Fruit fly (Drosophila melanogaster) whole organism, adult: Measurements from ENCODE around the gene Ptpmeg2.
A peak's percentile ranks its signal among the peaks of the same experiment; 100 is the strongest.

ENCODE experiments used
- CG11617 ChIP-seq: fragments of 200-800 bp; sonication (Bioruptor generic); optimal IDR thresholded peaks from 2 replicates; lab custom pipeline; 2017; ENCODE audit warnings: mild to moderate bottlenecking, missing biosample characterization, missing genetic modification reagents, missing genetic modification characterization
- CG12768 ChIP-seq: fragments of 200-800 bp; sonication (Bioruptor generic); optimal IDR thresholded peaks from 2 replicates; lab custom pipeline; 2017; ENCODE audit warnings: missing biosample characterization, missing genetic modification characterization, mild to moderate bottlenecking, moderate library complexity, missing genetic modification reagents
- CG14711 ChIP-seq: fragments of 200-800 bp; sonication (Bioruptor generic); optimal IDR thresholded peaks from 2 replicates; lab custom pipeline; 2018; ENCODE audit warnings: missing biosample characterization, mild to moderate bottlenecking, missing genetic modification characterization, moderate library complexity
- CG1620 ChIP-seq: fragments of 200-800 bp; sonication (Bioruptor generic); optimal IDR thresholded peaks from 2 replicates; lab custom pipeline; 2016; ENCODE audit warnings: missing biosample characterization, missing genetic modification characterization
- CG33017 ChIP-seq: fragments of 200-800 bp; sonication (Bioruptor generic); optimal IDR thresholded peaks from 2 replicates; lab custom pipeline; 2018; ENCODE audit warnings: missing biosample characterization, mild to moderate bottlenecking, missing genetic modification characterization, moderate library complexity
- CG5204 ChIP-seq: fragments of 200-800 bp; sonication (Bioruptor generic); optimal IDR thresholded peaks from 2 replicates; lab custom pipeline; 2016; ENCODE audit warnings: missing biosample characterization, missing genetic modification characterization
- CG7045 ChIP-seq: fragments of 200-800 bp; sonication (Bioruptor generic); optimal IDR thresholded peaks from 2 replicates; lab custom pipeline; 2017; ENCODE audit warnings: missing biosample characterization, mild to moderate bottlenecking, missing genetic modification characterization
- CG7101 ChIP-seq: fragments of 200-800 bp; sonication (Bioruptor generic); optimal IDR thresholded peaks from 2 replicates; lab custom pipeline; 2018; ENCODE audit warnings: missing biosample characterization, mild to moderate bottlenecking, missing genetic modification characterization, moderate library complexity
- Clk ChIP-seq: fragments of 200-800 bp; sonication (Bioruptor generic); optimal IDR thresholded peaks from 2 replicates; lab custom pipeline; 2017; ENCODE audit warnings: missing biosample characterization, missing genetic modification characterization
- Crg-1 ChIP-seq: fragments of 200-800 bp; sonication (Bioruptor generic); optimal IDR thresholded peaks from 2 replicates; lab custom pipeline; 2016; ENCODE audit warnings: missing biosample characterization, missing genetic modification characterization
- Hr96 ChIP-seq: fragments of 200-800 bp; sonication (Bioruptor generic); optimal IDR thresholded peaks from 2 replicates; lab custom pipeline; 2016; ENCODE audit warnings: missing biosample characterization, missing genetic modification characterization
- Mnt ChIP-seq: fragments of 200-800 bp; sonication (Bioruptor generic); optimal IDR thresholded peaks from 2 replicates; lab custom pipeline; 2016; ENCODE audit warnings: missing biosample characterization, mild to moderate bottlenecking, missing genetic modification characterization
- bab1 ChIP-seq: fragments of 200-800 bp; sonication (Bioruptor generic); optimal IDR thresholded peaks from 3 replicates; lab custom pipeline; 2019; ENCODE audit warnings: missing biosample characterization, mild to moderate bottlenecking, missing genetic modification characterization, moderate library complexity
- cic ChIP-seq: fragments of 200-800 bp; sonication (Bioruptor generic); optimal IDR thresholded peaks from 2 replicates; lab custom pipeline; 2017; ENCODE audit warnings: missing biosample characterization, mild to moderate bottlenecking, missing genetic modification characterization, moderate library complexity
- cnc ChIP-seq, 2 experiments: fragments of >200 bp; optimal IDR thresholded peaks; 2 replicates each; lab custom pipeline; 2017
- kay ChIP-seq: fragments of 200-800 bp; sonication (Bioruptor generic); peaks from one replicate; lab custom pipeline; 2016; ENCODE audit warnings: missing biosample characterization, missing genetic modification characterization, borderline replicate concordance
- ovo ChIP-seq: fragments of 200-800 bp; sonication (Bioruptor generic); optimal IDR thresholded peaks from 2 replicates; lab custom pipeline; 2016; ENCODE audit warnings: missing biosample characterization, missing genetic modification characterization
- pad ChIP-seq: fragments of 200-800 bp; sonication (Bioruptor generic); optimal IDR thresholded peaks from 3 replicates; lab custom pipeline; 2017; ENCODE audit warnings: missing biosample characterization, missing genetic modification characterization, mild to moderate bottlenecking, moderate library complexity, missing genetic modification reagents
- tj ChIP-seq: fragments of 200-800 bp; sonication (Bioruptor generic); optimal IDR thresholded peaks from 3 replicates; lab custom pipeline; 2017; ENCODE audit warnings: missing biosample characterization, mild to moderate bottlenecking, missing genetic modification characterization, moderate library complexity
- toe ChIP-seq: fragments of 200-800 bp; sonication (Bioruptor generic); optimal IDR thresholded peaks from 2 replicates; lab custom pipeline; 2016; ENCODE audit warnings: missing biosample characterization, missing genetic modification characterization

The Ptpmeg2 gene

DNA sequence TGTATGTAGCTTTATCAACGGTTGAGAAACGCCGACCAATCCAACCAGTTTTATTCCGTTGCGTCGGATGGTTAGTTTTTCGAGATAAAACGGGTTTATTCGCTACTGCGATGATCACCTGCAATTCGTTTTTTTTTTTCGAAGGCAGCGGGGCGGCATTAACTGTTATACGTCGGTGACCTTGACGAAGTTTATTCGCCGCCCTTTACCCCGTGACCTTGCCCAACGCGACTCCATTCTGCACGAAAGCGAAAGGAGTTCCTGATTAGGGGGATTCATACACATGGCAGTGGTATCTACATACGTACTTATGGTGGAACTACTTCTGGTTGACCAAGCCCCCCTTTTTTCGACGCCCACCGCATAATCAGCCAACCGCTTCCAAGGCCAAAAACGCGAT, 78.4 kb downstream of the Ptpmeg2 start:
- no peak for TF ChIP-seq toe (GFP tag; lab: Kevin White, UChicago)
- no peak for TF ChIP-seq Mnt
- TF ChIP-seq Crg-1 (GFP tag; lab: Kevin White, UChicago), result no peak

DNA sequence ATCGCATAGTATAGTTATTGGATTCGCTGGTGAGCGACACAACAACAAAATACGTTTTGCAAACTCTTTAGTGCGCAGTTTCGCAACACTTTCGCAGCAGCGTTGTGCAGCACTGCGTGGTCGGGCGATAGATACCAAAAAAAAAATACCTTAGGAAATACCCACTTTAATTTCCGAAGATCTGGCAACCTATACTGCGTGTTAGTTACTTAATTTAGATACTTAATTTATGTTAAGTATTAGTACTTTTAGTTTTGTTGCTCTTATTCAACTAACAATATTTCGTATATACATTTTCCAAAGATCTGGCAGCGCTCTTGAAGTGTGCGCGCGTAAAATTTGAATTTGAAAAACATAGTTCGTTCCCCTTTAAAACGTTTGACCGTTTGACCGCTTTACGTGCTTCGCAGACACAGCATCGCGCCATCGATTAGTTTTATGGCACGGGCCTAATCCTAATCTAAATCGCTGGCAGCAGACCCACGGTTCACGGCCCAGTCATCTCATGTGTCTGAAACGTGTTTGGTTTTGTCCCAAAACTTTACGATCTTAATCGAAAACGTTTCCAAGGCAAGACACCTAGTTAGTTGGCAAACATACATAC, 78.9 kb downstream of the Ptpmeg2 start, which contains the start of gene LPCAT:
LPCAT (minus strand) TSS at position 70 of the 604 bp plus-strand sequence.
- TF ChIP-seq CG5204 (peak; percentile 66), toe (GFP tag; lab: Kevin White, UChicago) (peak; percentile 81), Mnt (peak; percentile 73), CG14711 (tag; lab: Kevin White, UChicago) (peak; percentile 84), CG7101 (tag; lab: Kevin White, UChicago) (peak; percentile 80), tj (no peak), kay (GFP tag; lab: Kevin White, UChicago) (no peak), cic (GFP tag; lab: Kevin White, UChicago) (peak; percentile 31), pad (GFP tag; lab: Kevin White, UChicago) (peak; percentile 65), cnc (optimal IDR thresholded peaks at IDR 0.05; lab: Kevin White, UChicago) (no peak), Hr96 (GFP tag; lab: Kevin White, UChicago) (peak; percentile 87), Crg-1 (GFP tag; lab: Kevin White, UChicago) (peak; percentile 82), CG11617 (GFP tag; lab: Kevin White, UChicago) (peak; percentile 40), CG7045 (peak; percentile 20), bab1 (GFP tag; lab: Kevin White, UChicago) (peak; percentile 90), ovo (GFP tag; lab: Kevin White, UChicago) (peak; percentile 51), CG33017 (tag; lab: Kevin White, UChicago) (peak; percentile 50), CG12768 (peak; percentile 56), CG1620 (GFP tag; lab: Kevin White, UChicago) (peak; percentile 94), Clk (GFP tag; lab: Kevin White, UChicago) (peak; percentile 60)

DNA sequence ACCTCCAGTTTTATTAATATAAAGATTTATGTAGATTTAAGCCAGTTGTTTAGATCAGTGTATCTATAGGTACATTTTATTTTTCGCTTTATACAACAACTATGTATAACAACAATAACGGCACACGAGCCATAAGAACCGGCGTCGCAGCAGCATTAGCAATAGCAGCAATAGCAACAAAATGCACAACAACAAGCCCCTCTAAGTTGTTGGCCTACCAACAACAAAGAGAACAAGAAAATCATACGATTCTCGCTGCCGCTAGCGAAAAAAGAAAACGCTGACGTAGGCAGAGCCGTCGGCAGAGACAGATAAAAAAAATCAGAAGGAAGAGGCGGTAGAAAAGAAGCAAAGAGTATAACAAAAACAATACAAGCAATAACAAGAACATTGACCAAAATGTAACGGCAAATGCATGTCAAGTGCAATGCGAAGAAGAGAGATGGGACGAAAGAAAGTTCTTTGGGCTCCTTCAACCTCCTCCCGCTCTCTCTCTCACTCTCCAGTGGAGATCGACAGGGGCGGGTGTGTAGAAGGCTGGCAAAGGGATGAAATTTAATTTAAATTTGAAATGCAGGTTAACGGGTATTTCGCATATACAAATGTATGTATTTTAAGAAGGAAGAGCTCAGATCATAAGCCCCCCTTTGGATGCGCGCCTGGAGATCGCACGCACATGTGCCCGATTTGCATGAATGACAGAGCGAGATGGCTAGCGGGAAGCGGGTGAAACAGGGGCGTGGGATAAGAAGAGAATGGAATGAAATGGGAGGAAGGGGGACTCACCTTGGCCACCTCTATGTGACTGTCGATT, 80.0 kb downstream of the Ptpmeg2 start:
- peak; percentile 78 for TF ChIP-seq kay (GFP tag; lab: Kevin White, UChicago)
- peak; percentile 99 for TF ChIP-seq tj
- TF ChIP-seq cnc (optimal IDR thresholded peaks at IDR 0.05; lab: Kevin White, UChicago), result no peak
- TF ChIP-seq CG1620 (GFP tag; lab: Kevin White, UChicago), result peak; percentile 97
- TF ChIP-seq cic (GFP tag; lab: Kevin White, UChicago), result peak; percentile 75
- peak; percentile 91 for TF ChIP-seq Mnt
- peak; percentile 92 for TF ChIP-seq CG11617 (GFP tag; lab: Kevin White, UChicago)
- TF ChIP-seq Crg-1 (GFP tag; lab: Kevin White, UChicago), result peak; percentile 95
- peak; percentile 97 for TF ChIP-seq bab1 (GFP tag; lab: Kevin White, UChicago)
- peak; percentile 92 for TF ChIP-seq CG7045
- peak; percentile 89 for TF ChIP-seq ovo (GFP tag; lab: Kevin White, UChicago)
- peak; percentile 92 for TF ChIP-seq CG33017 (tag; lab: Kevin White, UChicago)
- peak; percentile 91 for TF ChIP-seq CG12768
- peak; percentile 97 for TF ChIP-seq pad (GFP tag; lab: Kevin White, UChicago)
- TF ChIP-seq CG7101 (tag; lab: Kevin White, UChicago), result peak; percentile 97
- TF ChIP-seq Hr96 (GFP tag; lab: Kevin White, UChicago), result peak; percentile 94
- TF ChIP-seq toe (GFP tag; lab: Kevin White, UChicago), result peak; percentile 55
- TF ChIP-seq Clk (GFP tag; lab: Kevin White, UChicago), result peak; percentile 76
- TF ChIP-seq CG14711 (tag; lab: Kevin White, UChicago), result peak; percentile 94
- TF ChIP-seq CG5204, result peak; percentile 84

DNA sequence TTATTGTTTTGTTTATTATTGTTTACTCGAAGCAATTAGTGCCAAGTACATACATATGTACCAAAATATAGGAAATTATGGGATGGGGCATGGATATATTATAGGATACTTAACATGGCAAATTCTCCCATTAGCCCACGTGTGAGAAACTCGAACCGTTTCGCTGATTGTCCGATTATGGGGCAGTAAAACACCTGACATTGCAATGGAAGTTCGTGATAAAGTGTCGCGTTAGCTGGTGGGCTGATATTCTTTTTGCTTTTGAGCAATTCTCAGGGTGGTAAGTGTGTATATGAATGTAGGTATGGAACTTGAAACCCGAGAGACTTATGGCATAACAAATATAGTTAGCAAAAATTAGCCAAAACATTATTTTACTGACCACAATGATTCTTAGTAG, 80.9 kb downstream of the Ptpmeg2 start:
- TF ChIP-seq kay (GFP tag; lab: Kevin White, UChicago) (no peak), Mnt (peak; percentile 49), CG12768 (no peak), bab1 (GFP tag; lab: Kevin White, UChicago) (peak; percentile 30), CG7045 (no peak), tj (peak; percentile 98), CG7101 (tag; lab: Kevin White, UChicago) (peak; percentile 40), ovo (GFP tag; lab: Kevin White, UChicago) (no peak), CG1620 (GFP tag; lab: Kevin White, UChicago) (peak; percentile 2)

DNA sequence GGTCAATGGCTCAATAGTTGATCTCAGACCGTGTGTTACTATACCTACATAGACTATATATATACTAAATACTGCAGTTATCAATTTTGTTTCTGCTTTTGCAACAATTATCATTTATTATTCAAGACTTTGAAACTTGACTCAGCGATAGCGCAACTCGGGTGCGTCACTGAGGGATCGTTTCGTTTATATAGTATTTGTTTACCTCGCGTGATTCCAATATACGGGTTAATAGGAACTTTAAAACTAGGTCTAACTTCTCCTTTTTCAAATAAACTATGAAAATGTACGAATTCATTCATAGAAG, 81.7 kb downstream of the Ptpmeg2 start:
- TF ChIP-seq cnc (optimal IDR thresholded peaks at IDR 0.05; lab: Kevin White, UChicago) (no peak), ovo (GFP tag; lab: Kevin White, UChicago) (no peak), CG12768 (peak; percentile 18), Clk (GFP tag; lab: Kevin White, UChicago) (no peak), bab1 (GFP tag; lab: Kevin White, UChicago) (no peak), CG7045 (no peak), CG1620 (GFP tag; lab: Kevin White, UChicago) (no peak), CG33017 (tag; lab: Kevin White, UChicago) (no peak), tj (peak; percentile 13), cic (GFP tag; lab: Kevin White, UChicago) (peak; percentile 55)
